Comparison of ENCODE assay signal across 8 worm cellular contexts in genomic region chrV:18689681-18690080, ce11.
A peak's percentile ranks its signal among the peaks of the same experiment; 100 is the strongest.
TF ChIP-seq lines count a peak whose summit lies in the region.

ubc-19 (minus strand) TSS chrV:18689762.
Y69H2.7 (plus strand) TSS chrV:18689989.

TF ChIP-seq in whole organism, L1 larva, 84 proteins besides CTCF, POLR2A, EP300 and RAD21 (continues in another document):
- TF ChIP-seq dpl-1 (GFP tag; optimal IDR thresholded peaks at IDR 0.05; lab: Kevin White, UChicago), result peak; percentile 3 to 59 (median 43)
- no peak for TF ChIP-seq nhr-12 (tag; optimal IDR thresholded peaks at IDR 0.05; lab: Kevin White, UChicago)
- TF ChIP-seq unc-98 (GFP tag; IDR thresholded peaks at IDR 0.05; lab: Robert Waterston, UW), result no peak
- no peak for TF ChIP-seq fkh-4 (tag; optimal IDR thresholded peaks at IDR 0.05; lab: Kevin White, UChicago; ENCODE audit: borderline replicate concordance)
- TF ChIP-seq zag-1 (tag; optimal IDR thresholded peaks at IDR 0.05; lab: Kevin White, UChicago), result no peak
- TF ChIP-seq unc-62 (GFP tag; optimal IDR thresholded peaks at IDR 0.05; lab: Kevin White, UChicago), result no peak
- TF ChIP-seq nhr-85 (tag; lab: Kevin White, UChicago), result no peak
- TF ChIP-seq swsn-7 (tag; optimal IDR thresholded peaks at IDR 0.05; lab: Kevin White, UChicago), result peak; percentile 45
- TF ChIP-seq elt-3 (tag; optimal IDR thresholded peaks at IDR 0.05; lab: Kevin White, UChicago), result no peak
- TF ChIP-seq isw-1 (GFP tag; IDR thresholded peaks at IDR 0.05; lab: Robert Waterston, UW), result peak; percentile 7; the same call in 1 of the 2 replicates
- no peak for TF ChIP-seq unc-130 (tag; optimal IDR thresholded peaks at IDR 0.05; lab: Kevin White, UChicago)
- no peak for TF ChIP-seq sptf-1 (tag; optimal IDR thresholded peaks at IDR 0.05; lab: Kevin White, UChicago)

TF ChIP-seq in whole organism, L2 larva, 48 proteins besides CTCF, POLR2A, EP300 and RAD21:
- peak; percentile 5 for TF ChIP-seq C34F6.9 (tag; optimal IDR thresholded peaks at IDR 0.05; lab: Kevin White, UChicago)
- peak; percentile 35 for TF ChIP-seq unc-55 (GFP tag; optimal IDR thresholded peaks at IDR 0.05; lab: Kevin White, UChicago)
- no peak for TF ChIP-seq ama-1 (optimal IDR thresholded peaks at IDR 0.05; lab: Kevin White, UChicago)
- TF ChIP-seq lsy-2 (tag; optimal IDR thresholded peaks at IDR 0.05; lab: Kevin White, UChicago), result peak; percentile 22 to 50
- peak; percentile 47 for TF ChIP-seq lin-13 (GFP tag; optimal IDR thresholded peaks at IDR 0.05; lab: Kevin White, UChicago)
- TF ChIP-seq ztf-11 (tag; optimal IDR thresholded peaks at IDR 0.05; lab: Kevin White, UChicago), result no peak
TF ChIP-seq in whole organism, L2 larva: peak in this region for 4.

TF ChIP-seq in whole organism, L3 larva, 47 proteins besides CTCF, POLR2A, EP300 and RAD21:
- TF ChIP-seq pha-4 (tag; optimal IDR thresholded peaks at IDR 0.05; lab: Kevin White, UChicago), result peak; percentile 24
- no peak for TF ChIP-seq aly-2 (tag; optimal IDR thresholded peaks at IDR 0.05; lab: Kevin White, UChicago)
- TF ChIP-seq hmg-11 (tag; optimal IDR thresholded peaks at IDR 0.05; lab: Kevin White, UChicago), result peak; percentile 70
- peak; percentile 41 for TF ChIP-seq snpc-4 (tag; optimal IDR thresholded peaks at IDR 0.05; lab: Kevin White, UChicago)
- TF ChIP-seq elt-2 (tag; optimal IDR thresholded peaks at IDR 0.05; lab: Kevin White, UChicago), result no peak

TF ChIP-seq in whole organism, L4 larva, 104 proteins besides CTCF, POLR2A, EP300 and RAD21:
- TF ChIP-seq lsy-2 (tag; optimal IDR thresholded peaks at IDR 0.05; lab: Kevin White, UChicago) (peak in 1 of 2 experiments; percentile 55), rbr-2 (tag; optimal IDR thresholded peaks at IDR 0.05; lab: Kevin White, UChicago) (peak; percentile 17), unc-62 (GFP tag; optimal IDR thresholded peaks at IDR 0.05 in 1 of 2; lab: Kevin White, UChicago) (peak in 1 of 2 experiments; percentile 88), unc-62 (tag; optimal IDR thresholded peaks at IDR 0.05; lab: Kevin White, UChicago) (no peak), skn-1 (tag; optimal IDR thresholded peaks at IDR 0.05; lab: Kevin White, UChicago) (no peak), pha-4 (GFP tag; IDR thresholded peaks at IDR 0.05; lab: Robert Waterston, UW) (no peak), pha-4 (tag; optimal IDR thresholded peaks at IDR 0.05; lab: Kevin White, UChicago) (no peak), dpl-1 (GFP tag; optimal IDR thresholded peaks at IDR 0.05; lab: Kevin White, UChicago) (peak; percentile 59), lin-38 (GFP tag; IDR thresholded peaks at IDR 0.05; lab: Robert Waterston, UW) (peak; percentile 33; the same call in 1 of the 2 replicates), dve-1 (tag; optimal IDR thresholded peaks at IDR 0.05; lab: Kevin White, UChicago; ENCODE audit: insufficient read depth) (peak; percentile 31), mep-1 (tag; optimal IDR thresholded peaks at IDR 0.05; lab: Kevin White, UChicago) (peak; percentile 26), mes-2 (tag; optimal IDR thresholded peaks at IDR 0.05; lab: Kevin White, UChicago; ENCODE audit: poor library complexity, severe bottlenecking) (no peak), T20F7.1 (GFP tag; optimal IDR thresholded peaks at IDR 0.05; lab: Kevin White, UChicago) (no peak)

TF ChIP-seq in whole organism, early embryonic, 17 proteins besides CTCF, POLR2A, EP300 and RAD21:
- TF ChIP-seq ets-7 (tag; optimal IDR thresholded peaks at IDR 0.05; lab: Kevin White, UChicago), result no peak
- peak; percentile 5 for TF ChIP-seq hmg-4 (GFP tag; optimal IDR thresholded peaks at IDR 0.05; lab: Kevin White, UChicago)
- no peak for TF ChIP-seq B0310.2 (tag; optimal IDR thresholded peaks at IDR 0.05; lab: Kevin White, UChicago)

TF ChIP-seq in whole organism, late embryonic, 69 proteins besides CTCF, POLR2A, EP300 and RAD21:
- peak; percentile 23 for TF ChIP-seq ceh-48 (tag; optimal IDR thresholded peaks at IDR 0.05; lab: Kevin White, UChicago)
- TF ChIP-seq nhr-232 (tag; optimal IDR thresholded peaks at IDR 0.05; lab: Kevin White, UChicago), result no peak
- TF ChIP-seq nfya-1 (tag; optimal IDR thresholded peaks at IDR 0.05; lab: Kevin White, UChicago), result peak; percentile 25
- peak; percentile 8 for TF ChIP-seq ceh-30 (tag; optimal IDR thresholded peaks at IDR 0.05; lab: Kevin White, UChicago)
- TF ChIP-seq K09A11.1 (tag; optimal IDR thresholded peaks at IDR 0.05; lab: Kevin White, UChicago; ENCODE audit: insufficient read depth), result no peak

TF ChIP-seq in whole organism, mixed stage, embryonic, 35 proteins besides CTCF, POLR2A, EP300 and RAD21:
- TF ChIP-seq lsy-2 (tag; optimal IDR thresholded peaks at IDR 0.05; lab: Kevin White, UChicago) (peak; percentile 23), snpc-4 (tag; optimal IDR thresholded peaks at IDR 0.05; lab: Kevin White, UChicago) (no peak), elt-3 (tag; optimal IDR thresholded peaks at IDR 0.05; lab: Kevin White, UChicago) (no peak), sptf-1 (tag; optimal IDR thresholded peaks at IDR 0.05; lab: Kevin White, UChicago) (peak; percentile 35), ceh-39 (tag; optimal IDR thresholded peaks at IDR 0.05; lab: Kevin White, UChicago) (peak; percentile 79), lin-13 (tag; optimal IDR thresholded peaks at IDR 0.05; lab: Kevin White, UChicago) (peak; percentile 4), ceh-43 (GFP tag; optimal IDR thresholded peaks at IDR 0.05; lab: Kevin White, UChicago) (no peak), mep-1 (tag; optimal IDR thresholded peaks at IDR 0.05; lab: Kevin White, UChicago) (no peak), unc-39 (tag; optimal IDR thresholded peaks at IDR 0.05; lab: Kevin White, UChicago) (no peak)

TF ChIP-seq in whole organism, young adult, 124 proteins besides CTCF, POLR2A, EP300 and RAD21:
- no peak for TF ChIP-seq snpc-4 (GFP tag; optimal IDR thresholded peaks at IDR 0.05; lab: Kevin White, UChicago)
- peak in 1 of 4 experiments; percentile 42 for TF ChIP-seq snpc-4 (tag; optimal IDR thresholded peaks at IDR 0.05; lab: Kevin White, UChicago)
- TF ChIP-seq lsl-1 (GFP tag; optimal IDR thresholded peaks at IDR 0.05; lab: Kevin White, UChicago), result peak; percentile 28
- TF ChIP-seq dpl-1 (GFP tag; optimal IDR thresholded peaks at IDR 0.05; lab: Kevin White, UChicago), result peak; percentile 7
- peak; percentile 38 for TF ChIP-seq snpc-3.4 (tag; optimal IDR thresholded peaks at IDR 0.05; lab: Kevin White, UChicago)
- TF ChIP-seq aptf-2 (GFP tag; conservative IDR thresholded peaks at IDR 0.05; lab: Robert Waterston, UW), result peak; percentile 100
- TF ChIP-seq ztf-18 (tag; optimal IDR thresholded peaks at IDR 0.05; lab: Kevin White, UChicago), result peak; percentile 33
- TF ChIP-seq F22D6.2 (tag; optimal IDR thresholded peaks at IDR 0.05; lab: Kevin White, UChicago), result no peak
- TF ChIP-seq aptf-3 (GFP tag; IDR thresholded peaks at IDR 0.05; lab: Robert Waterston, UW), result no peak
